Fruit fly (Drosophila melanogaster): ENCODE measurements around the gene Dlip1.
A peak's percentile ranks its signal among the peaks of the same experiment; 100 is the strongest.

Gene Dlip1

dm6 chrX:9130243-9130642 is 28.2 kb upstream of the Dlip1 start:
- no peak for TF ChIP-seq tj (GFP tag; optimal IDR thresholded peaks at IDR 0.05)
- no peak for TF ChIP-seq pad (GFP tag; optimal IDR thresholded peaks at IDR 0.05)
- TF ChIP-seq CG33017 (tag; optimal IDR thresholded peaks at IDR 0.05): no peak
- TF ChIP-seq Hr96 (GFP tag; optimal IDR thresholded peaks at IDR 0.05): no peak
- no peak for TF ChIP-seq CG7101 (tag; optimal IDR thresholded peaks at IDR 0.05)
- TF ChIP-seq CG11617 (GFP tag; optimal IDR thresholded peaks at IDR 0.05): no peak
- TF ChIP-seq Clk (GFP tag; optimal IDR thresholded peaks at IDR 0.05): no peak

dm6 chrX:9131523-9131922 is 26.9 kb upstream of the Dlip1 start:
- TF ChIP-seq CG14711 (tag; optimal IDR thresholded peaks at IDR 0.05): no peak
- no peak for TF ChIP-seq Mnt (GFP tag; optimal IDR thresholded peaks at IDR 0.05)
- no peak for TF ChIP-seq Crg-1 (GFP tag; optimal IDR thresholded peaks at IDR 0.05)
- no peak for TF ChIP-seq Clk (GFP tag; optimal IDR thresholded peaks at IDR 0.05)
- TF ChIP-seq tj (GFP tag; optimal IDR thresholded peaks at IDR 0.05): no peak
- no peak for TF ChIP-seq cic (GFP tag; optimal IDR thresholded peaks at IDR 0.05)
- TF ChIP-seq kay (GFP tag; ENCODE audit: borderline replicate concordance): no peak
- no peak for TF ChIP-seq cnc (optimal IDR thresholded peaks at IDR 0.05)
- TF ChIP-seq CG7045 (GFP tag; optimal IDR thresholded peaks at IDR 0.05): no peak
- no peak for TF ChIP-seq Hr96 (GFP tag; optimal IDR thresholded peaks at IDR 0.05)
- no peak for TF ChIP-seq CG12768 (GFP tag; optimal IDR thresholded peaks at IDR 0.05)
- TF ChIP-seq ovo (GFP tag; optimal IDR thresholded peaks at IDR 0.05): no peak
- TF ChIP-seq CG33017 (tag; optimal IDR thresholded peaks at IDR 0.05): no peak
- no peak for TF ChIP-seq CG1620 (GFP tag; optimal IDR thresholded peaks at IDR 0.05)
- no peak for TF ChIP-seq CG11617 (GFP tag; optimal IDR thresholded peaks at IDR 0.05)

dm6 chrX:9132589-9133237 is 25.7 kb upstream of the Dlip1 start:
- TF ChIP-seq CG14711 (tag; optimal IDR thresholded peaks at IDR 0.05) (no peak), CG7101 (tag; optimal IDR thresholded peaks at IDR 0.05) (no peak), toe (GFP tag; optimal IDR thresholded peaks at IDR 0.05) (no peak), Crg-1 (GFP tag; optimal IDR thresholded peaks at IDR 0.05) (no peak), CG7045 (GFP tag; optimal IDR thresholded peaks at IDR 0.05) (no peak), cic (GFP tag; optimal IDR thresholded peaks at IDR 0.05) (no peak), CG1620 (GFP tag; optimal IDR thresholded peaks at IDR 0.05) (no peak), CG33017 (tag; optimal IDR thresholded peaks at IDR 0.05) (no peak), cnc (optimal IDR thresholded peaks at IDR 0.05) (no peak), Mnt (GFP tag; optimal IDR thresholded peaks at IDR 0.05) (no peak), tj (GFP tag; optimal IDR thresholded peaks at IDR 0.05) (no peak), ovo (GFP tag; optimal IDR thresholded peaks at IDR 0.05) (no peak), Clk (GFP tag; optimal IDR thresholded peaks at IDR 0.05) (no peak)

- TF ChIP-seq cic (GFP tag; optimal IDR thresholded peaks at IDR 0.05) (no peak), Crg-1 (GFP tag; optimal IDR thresholded peaks at IDR 0.05) (no peak), ovo (GFP tag; optimal IDR thresholded peaks at IDR 0.05) (no peak), pad (GFP tag; optimal IDR thresholded peaks at IDR 0.05) (no peak), CG1620 (GFP tag; optimal IDR thresholded peaks at IDR 0.05) (no peak), kay (GFP tag; ENCODE audit: borderline replicate concordance) (no peak), cnc (optimal IDR thresholded peaks at IDR 0.05) (no peak), CG11617 (GFP tag; optimal IDR thresholded peaks at IDR 0.05) (no peak)
Observed at dm6 chrX:9133577-9134240, 24.7 kb upstream of the Dlip1 start.

- TF ChIP-seq ovo (GFP tag; optimal IDR thresholded peaks at IDR 0.05) (peak; percentile 24), tj (GFP tag; optimal IDR thresholded peaks at IDR 0.05) (peak; percentile 79), pad (GFP tag; optimal IDR thresholded peaks at IDR 0.05) (peak; percentile 71), CG5204 (GFP tag; optimal IDR thresholded peaks at IDR 0.05) (no peak)
Observed at dm6 chrX:9134241-9134849, 24.1 kb upstream of the Dlip1 start.

- TF ChIP-seq ovo (GFP tag; optimal IDR thresholded peaks at IDR 0.05): no peak
- TF ChIP-seq CG11617 (GFP tag; optimal IDR thresholded peaks at IDR 0.05): peak; percentile 3
- no peak for TF ChIP-seq CG1620 (GFP tag; optimal IDR thresholded peaks at IDR 0.05)
- peak; percentile 19 for TF ChIP-seq CG7101 (tag; optimal IDR thresholded peaks at IDR 0.05)
- TF ChIP-seq cnc (optimal IDR thresholded peaks at IDR 0.05): no peak
- no peak for TF ChIP-seq tj (GFP tag; optimal IDR thresholded peaks at IDR 0.05)
- peak; percentile 25 for TF ChIP-seq CG12768 (GFP tag; optimal IDR thresholded peaks at IDR 0.05)
- peak; percentile 27 for TF ChIP-seq CG33017 (tag; optimal IDR thresholded peaks at IDR 0.05)
- no peak for TF ChIP-seq Mnt (GFP tag; optimal IDR thresholded peaks at IDR 0.05)
- no peak for TF ChIP-seq Crg-1 (GFP tag; optimal IDR thresholded peaks at IDR 0.05)
- no peak for TF ChIP-seq Hr96 (GFP tag; optimal IDR thresholded peaks at IDR 0.05)
- TF ChIP-seq CG14711 (tag; optimal IDR thresholded peaks at IDR 0.05): no peak
Observed at dm6 chrX:9134922-9135453, 23.4 kb upstream of the Dlip1 start, which contains the start of gene fend. fend (minus strand) TSS chrX:9135099.
